Fruit fly (Drosophila melanogaster) whole organism, embryonic: ENCODE data around the gene CG15196.

Experiments
- Atf3 ChIP-seq: fragments of 200-800 bp; sonication (Bioruptor generic); optimal IDR thresholded peaks from 3 replicates; lab custom pipeline; 2016; ENCODE audit warnings: missing biosample characterization, missing genetic modification characterization
- Awh ChIP-seq: fragments of 200-800 bp; sonication (Bioruptor generic); IDR thresholded peaks from 2 replicates; pipeline ENCODE4, ENCODE4 v1.3.6; 2022; ENCODE audit warnings: missing biosample characterization, missing genetic modification characterization
- Bdp1 ChIP-seq: fragments of 200-800 bp; sonication (Bioruptor generic); optimal IDR thresholded peaks from 3 replicates; lab custom pipeline; 2016; ENCODE audit warnings: missing biosample characterization, missing genetic modification characterization
- CG10959 ChIP-seq: fragments of 200-800 bp; sonication (Bioruptor generic); IDR thresholded peaks from 2 replicates; pipeline ENCODE4 v1.3.6; 2022; ENCODE audit warnings: missing biosample characterization, missing genetic modification characterization
- CG11504 ChIP-seq: fragments of 200-800 bp; sonication (Bioruptor generic); optimal IDR thresholded peaks from 3 replicates; lab custom pipeline; 2019; ENCODE audit warnings: missing biosample characterization, mild to moderate bottlenecking, missing genetic modification characterization, moderate library complexity
- CG12236 ChIP-seq: fragments of 200-800 bp; sonication (Bioruptor generic); optimal IDR thresholded peaks from 2 replicates; lab custom pipeline; 2016; ENCODE audit warnings: missing biosample characterization, missing genetic modification characterization
- CG12299 ChIP-seq: fragments of 200-800 bp; sonication (Bioruptor generic); optimal IDR thresholded peaks from 2 replicates; lab custom pipeline; 2018; ENCODE audit warnings: missing biosample characterization, mild to moderate bottlenecking, missing genetic modification characterization
- CG12391 ChIP-seq: fragments of 200-800 bp; sonication (Bioruptor generic); optimal IDR thresholded peaks from 3 replicates; lab custom pipeline; 2018; ENCODE audit warnings: missing biosample characterization, mild to moderate bottlenecking, missing genetic modification characterization, moderate library complexity
- CG13424 ChIP-seq: fragments of 200-800 bp; sonication (Bioruptor generic); optimal IDR thresholded peaks from 2 replicates; lab custom pipeline; 2019; ENCODE audit warnings: missing biosample characterization, mild to moderate bottlenecking, missing genetic modification characterization, moderate library complexity
- CG14441 ChIP-seq: fragments of 200-800 bp; sonication (Bioruptor generic); IDR thresholded peaks from 2 replicates; pipeline ENCODE4 v1.3.6; 2022; ENCODE audit warnings: missing biosample characterization, missing genetic modification characterization
- CG15696 ChIP-seq: fragments of 200-800 bp; sonication (Bioruptor generic); optimal IDR thresholded peaks from 2 replicates; lab custom pipeline; 2019; ENCODE audit warnings: missing biosample characterization, mild to moderate bottlenecking, missing genetic modification characterization, moderate library complexity
- CG17568 ChIP-seq: fragments of 200-800 bp; sonication (Bioruptor generic); optimal IDR thresholded peaks from 2 replicates; lab custom pipeline; 2018; ENCODE audit warnings: missing biosample characterization, mild to moderate bottlenecking, missing genetic modification characterization, moderate library complexity
- CG2678 ChIP-seq: fragments of 200-800 bp; sonication (Bioruptor generic); optimal IDR thresholded peaks from 3 replicates; lab custom pipeline; 2019; ENCODE audit warnings: missing biosample characterization, mild to moderate bottlenecking, missing genetic modification characterization, moderate library complexity
- CG31365 ChIP-seq: fragments of 200-800 bp; sonication (Bioruptor generic); optimal IDR thresholded peaks from 2 replicates; lab custom pipeline; 2018; ENCODE audit warnings: missing biosample characterization, mild to moderate bottlenecking, missing genetic modification characterization
- CG31388 ChIP-seq: fragments of 200-800 bp; sonication (Bioruptor generic); optimal IDR thresholded peaks from 2 replicates; lab custom pipeline; 2016; ENCODE audit warnings: missing biosample characterization, missing genetic modification characterization
- CG42726 ChIP-seq: fragments of 200-800 bp; sonication (Bioruptor generic); IDR thresholded peaks from 2 replicates; pipeline ENCODE4 v1.3.6; 2022; ENCODE audit warnings: missing biosample characterization, missing genetic modification characterization; ENCODE audit not compliant: partially characterized antibody
- CG4282 ChIP-seq: fragments of 200-800 bp; sonication (Bioruptor generic); optimal IDR thresholded peaks from 2 replicates; lab custom pipeline; 2016; ENCODE audit warnings: missing biosample characterization, missing genetic modification characterization
- CG8281 ChIP-seq: fragments of 200-800 bp; sonication (Bioruptor generic); optimal IDR thresholded peaks from 2 replicates; lab custom pipeline; 2018; ENCODE audit warnings: missing biosample characterization, mild to moderate bottlenecking, missing genetic modification characterization, moderate library complexity
- CoRest ChIP-seq: fragments of 200-800 bp; sonication (Bioruptor generic); optimal IDR thresholded peaks from 3 replicates; lab custom pipeline; 2018; ENCODE audit warnings: missing biosample characterization, mild to moderate bottlenecking, missing genetic modification characterization, moderate library complexity
- Drgx ChIP-seq: fragments of 200-800 bp; sonication (Bioruptor generic); IDR thresholded peaks from 2 replicates; pipeline ENCODE4 v1.3.6; 2022; ENCODE audit warnings: missing biosample characterization, missing genetic modification characterization
- Gug ChIP-seq: fragments of 200-800 bp; sonication (Bioruptor generic); IDR thresholded peaks from 4 replicates; pipeline ENCODE4 v1.3.6; 2022; ENCODE audit warnings: missing biosample characterization, missing genetic modification characterization
- Lpt ChIP-seq: fragments of >200 bp; optimal IDR thresholded peaks from 2 replicates; lab custom pipeline; 2018; ENCODE audit warnings: missing biosample characterization, missing genetic modification characterization
- Myb ChIP-seq: fragments of 200-800 bp; sonication (Bioruptor generic); optimal IDR thresholded peaks from 2 replicates; lab custom pipeline; 2016; ENCODE audit warnings: missing biosample characterization, missing genetic modification characterization
- Nf-YC ChIP-seq: fragments of 200-800 bp; optimal IDR thresholded peaks from 3 replicates; lab custom pipeline; 2019; ENCODE audit warnings: missing biosample characterization, mild to moderate bottlenecking, missing genetic modification characterization, moderate library complexity
- Oaz ChIP-seq: fragments of 200-800 bp; sonication (Bioruptor generic); IDR thresholded peaks from 2 replicates; pipeline ENCODE4 v1.3.6; 2022; ENCODE audit warnings: missing biosample characterization, missing genetic modification characterization
- PHDP ChIP-seq: fragments of 200-800 bp; sonication (Bioruptor generic); optimal IDR thresholded peaks from 3 replicates; lab custom pipeline; 2018; ENCODE audit warnings: missing biosample characterization, mild to moderate bottlenecking, missing genetic modification characterization, moderate library complexity
- Sin3A ChIP-seq: fragments of >200 bp; optimal IDR thresholded peaks from 2 replicates; lab custom pipeline; 2018
- Sox102F ChIP-seq: fragments of 200-800 bp; sonication (Bioruptor generic); optimal IDR thresholded peaks from 2 replicates; lab custom pipeline; 2018; ENCODE audit warnings: missing biosample characterization, mild to moderate bottlenecking, missing genetic modification characterization, moderate library complexity
- Spps ChIP-seq: fragments of 200-800 bp; sonication (Bioruptor generic); optimal IDR thresholded peaks from 2 replicates; lab custom pipeline; 2018; ENCODE audit warnings: missing biosample characterization, mild to moderate bottlenecking, missing genetic modification characterization
- Xbp1 ChIP-seq: fragments of 200-800 bp; sonication (Bioruptor generic); optimal IDR thresholded peaks from 3 replicates; lab custom pipeline; 2016; ENCODE audit warnings: missing biosample characterization, mild to moderate bottlenecking, missing genetic modification characterization
- bowl ChIP-seq: fragments of 200-800 bp; sonication (Bioruptor generic); IDR thresholded peaks from 2 replicates; pipeline ENCODE4 v1.3.6; 2022; ENCODE audit warnings: missing biosample characterization, missing genetic modification characterization
- caup ChIP-seq: fragments of 200-800 bp; sonication (Bioruptor generic); optimal IDR thresholded peaks from 3 replicates; lab custom pipeline; 2017; ENCODE audit warnings: missing biosample characterization, mild to moderate bottlenecking, missing genetic modification characterization, moderate library complexity; ENCODE audit not compliant: severe bottlenecking
- crc ChIP-seq: fragments of 200-800 bp; sonication (Bioruptor generic); optimal IDR thresholded peaks from 2 replicates; lab custom pipeline; 2016; ENCODE audit warnings: missing biosample characterization, missing genetic modification characterization
- dmrt99B ChIP-seq: fragments of 200-800 bp; sonication (Bioruptor generic); optimal IDR thresholded peaks from 2 replicates; lab custom pipeline; 2018; ENCODE audit warnings: missing biosample characterization, mild to moderate bottlenecking, missing genetic modification characterization, moderate library complexity
- fu2 ChIP-seq: fragments of 200-800 bp; sonication (Bioruptor generic); optimal IDR thresholded peaks from 2 replicates; lab custom pipeline; 2016; ENCODE audit warnings: missing biosample characterization, missing genetic modification characterization
- her ChIP-seq: fragments of 200-800 bp; sonication (Bioruptor generic); optimal IDR thresholded peaks from 2 replicates; lab custom pipeline; 2016; ENCODE audit warnings: missing biosample characterization, missing genetic modification characterization
- hkb ChIP-seq, 2 experiments: fragments of 200-800 bp in 1 of 2; fragments of >200 bp in 1 of 2; sonication (Bioruptor generic) in 1 of 2; IDR thresholded peaks in 1 of 2; optimal IDR thresholded peaks in 1 of 2; 2 replicates each; pipeline versions ENCODE4 v1.3.6 to Lab custom; 2017 to 2022; ENCODE audit warnings: missing biosample characterization in 1 of 2, missing genetic modification characterization in 1 of 2
- knrl ChIP-seq: fragments of 200-800 bp; sonication (Bioruptor generic); IDR thresholded peaks from 3 replicates; pipeline ENCODE4 v1.3.6; 2022; ENCODE audit warnings: missing biosample characterization, missing genetic modification characterization; ENCODE audit not compliant: partially characterized antibody
- lbe ChIP-seq: fragments of 200-800 bp; sonication (Bioruptor generic); optimal IDR thresholded peaks from 2 replicates; lab custom pipeline; 2016; ENCODE audit warnings: missing biosample characterization, mild to moderate bottlenecking, missing genetic modification characterization
- lola ChIP-seq, 3 experiments: fragments of >200 bp in 2 of 3; fragments of 200-800 bp in 1 of 3; sonication (Bioruptor generic) in 1 of 3; optimal IDR thresholded peaks; 2 replicates each; lab custom pipeline; 2017 to 2019; ENCODE audit warnings: missing biosample characterization in 3 of 3, missing genetic modification characterization in 3 of 3, mild to moderate bottlenecking in 1 of 3, moderate library complexity in 1 of 3
- nom ChIP-seq: fragments of 200-800 bp; sonication (Bioruptor generic); optimal IDR thresholded peaks from 2 replicates; lab custom pipeline; 2017; ENCODE audit warnings: missing biosample characterization, missing genetic modification characterization, mild to moderate bottlenecking, moderate library complexity, missing genetic modification reagents
- org-1 ChIP-seq: fragments of 200-800 bp; sonication (Bioruptor generic); optimal IDR thresholded peaks from 2 replicates; lab custom pipeline; 2017; ENCODE audit warnings: missing biosample characterization, missing genetic modification characterization
- row ChIP-seq: fragments of 200-800 bp; sonication (Bioruptor generic); IDR thresholded peaks from 3 replicates; pipeline ENCODE4 v1.3.6; 2022; ENCODE audit warnings: missing biosample characterization, missing genetic modification characterization
- schlank ChIP-seq: fragments of 200-800 bp; sonication (Bioruptor generic); optimal IDR thresholded peaks from 2 replicates; lab custom pipeline; 2018; ENCODE audit warnings: missing biosample characterization, mild to moderate bottlenecking, missing genetic modification characterization
- sd ChIP-seq: fragments of 200-800 bp; sonication (Bioruptor generic); optimal IDR thresholded peaks from 3 replicates; lab custom pipeline; 2018; ENCODE audit warnings: missing biosample characterization, mild to moderate bottlenecking, missing genetic modification characterization, moderate library complexity
- tup ChIP-seq: fragments of 200-800 bp; sonication (Bioruptor generic); optimal IDR thresholded peaks from 2 replicates; lab custom pipeline; 2016; ENCODE audit warnings: missing biosample characterization, mild to moderate bottlenecking, missing genetic modification characterization, moderate library complexity
- unc-4 ChIP-seq: fragments of 200-800 bp; sonication (Bioruptor generic); IDR thresholded peaks from 2 replicates; pipeline ENCODE4 v1.3.6; 2022; ENCODE audit warnings: missing biosample characterization, missing genetic modification characterization; ENCODE audit not compliant: partially characterized antibody
- vnd ChIP-seq: fragments of 200-800 bp; sonication (Bioruptor generic); IDR thresholded peaks from 3 replicates; pipeline ENCODE4 v1.3.6; 2022; ENCODE audit warnings: missing biosample characterization, missing genetic modification characterization; ENCODE audit not compliant: partially characterized antibody
- zf30C ChIP-seq: fragments of 200-800 bp; sonication (Bioruptor generic); optimal IDR thresholded peaks from 3 replicates; lab custom pipeline; 2018; ENCODE audit warnings: missing biosample characterization, mild to moderate bottlenecking, missing genetic modification characterization

Gene CG15196

dm6 chrX:11417322-11417721 is 7.6 kb downstream of the CG15196 start, which contains the start of the genes Gr10a and Or10a:
Gene Gr10a, minus strand, starts transcription at chrX:11417422.
Gene Or10a, minus strand, starts transcription at chrX:11417422.
- TF ChIP-seq CG31388: no peak
- TF ChIP-seq Oaz: no peak
- no peak for TF ChIP-seq bowl
- TF ChIP-seq CG13424 (tag; lab: Kevin White, UChicago): no peak
- TF ChIP-seq CG2678 (tag; lab: Kevin White, UChicago): no peak
- no peak for TF ChIP-seq lola (GFP tag; optimal IDR thresholded peaks at IDR 0.05; lab: Kevin White, UChicago)
- no peak for TF ChIP-seq CG4282 (GFP tag; lab: Kevin White, UChicago)
- TF ChIP-seq Myb (GFP tag; lab: Kevin White, UChicago): no peak
- no peak for TF ChIP-seq PHDP (tag; lab: Kevin White, UChicago)
- no peak for TF ChIP-seq Atf3 (GFP tag; lab: Kevin White, UChicago)
- TF ChIP-seq Spps (tag; lab: Kevin White, UChicago): no peak
- no peak for TF ChIP-seq CG14441
- TF ChIP-seq Sox102F (GFP tag; lab: Kevin White, UChicago): no peak
- no peak for TF ChIP-seq row (GFP tag; lab: Robert Waterston, UW)
- no peak for TF ChIP-seq her (GFP tag; lab: Kevin White, UChicago)
- TF ChIP-seq CG12236 (GFP tag; lab: Kevin White, UChicago): no peak
- no peak for TF ChIP-seq CG17568 (GFP tag; lab: Kevin White, UChicago)
- TF ChIP-seq CG8281 (tag; lab: Kevin White, UChicago): no peak
- TF ChIP-seq, all 482 proteins: peak for 0

- TF ChIP-seq fu2 (GFP tag; lab: Kevin White, UChicago): no peak
- no peak for TF ChIP-seq zf30C (GFP tag; lab: Kevin White, UChicago)
- peak; percentile 7 for TF ChIP-seq dmrt99B (tag; lab: Kevin White, UChicago)
- no peak for TF ChIP-seq Bdp1 (GFP tag; lab: Kevin White, UChicago)
- no peak for TF ChIP-seq vnd (GFP tag; lab: Robert Waterston, UW)
- no peak for TF ChIP-seq lbe (GFP tag; lab: Kevin White, UChicago)
- TF ChIP-seq CoRest (tag; lab: Kevin White, UChicago): peak; percentile 12
- TF ChIP-seq CG31365 (tag; lab: Kevin White, UChicago): no peak
- TF ChIP-seq Gug (GFP tag; lab: Robert Waterston, UW): 0 out of 4 replicates have a peak, but pooled peaks have one; percentile 5
- TF ChIP-seq caup: no peak
- TF ChIP-seq Lpt (GFP tag; lab: Kevin White, UChicago): no peak
- no peak for TF ChIP-seq unc-4 (GFP tag; lab: Robert Waterston, UW)
- TF ChIP-seq org-1 (GFP tag; lab: Kevin White, UChicago): no peak
- TF ChIP-seq Drgx (GFP tag; lab: Robert Waterston, UW): peak; percentile 54
- TF ChIP-seq Awh: no peak
- peak; percentile 1 for TF ChIP-seq CG12391 (tag; lab: Kevin White, UChicago)
- TF ChIP-seq schlank: no peak
- no peak for TF ChIP-seq CG10959 (GFP tag; lab: Robert Waterston, UW)
- TF ChIP-seq knrl (GFP tag; lab: Robert Waterston, UW): no peak
- TF ChIP-seq sd (tag; lab: Kevin White, UChicago): no peak
- TF ChIP-seq crc (GFP tag; lab: Kevin White, UChicago): no peak
- no peak for TF ChIP-seq CG42726 (GFP tag; lab: Robert Waterston, UW)
- TF ChIP-seq tup: no peak
- TF ChIP-seq CG14441: no peak
- no peak for TF ChIP-seq hkb (optimal IDR thresholded peaks at IDR 0.05; lab: Kevin White, UChicago)
- TF ChIP-seq hkb (GFP tag; IDR thresholded peaks at IDR 0.05; lab: Robert Waterston, UW): peak; percentile 33; the same call in 1 of the 2 replicates
- TF ChIP-seq Sin3A: no peak
- TF ChIP-seq CG12299 (tag; lab: Kevin White, UChicago): no peak
- TF ChIP-seq nom: no peak
- TF ChIP-seq row (GFP tag; lab: Robert Waterston, UW): peak; percentile 59
- peak; percentile 34 for TF ChIP-seq CG11504 (tag; lab: Kevin White, UChicago)
- TF ChIP-seq Nf-YC (tag; lab: Kevin White, UChicago): no peak
- no peak for TF ChIP-seq CG15696 (tag; lab: Kevin White, UChicago)
- peak; percentile 5 for TF ChIP-seq Xbp1 (GFP tag; lab: Kevin White, UChicago)
Measured at dm6 chrX:11419212-11419611, 9.5 kb downstream of the CG15196 start.
